Fruit fly (Drosophila melanogaster): ENCODE data around the gene CG32102.

Gene CG32102

dm6 chr3L:12465229-12465628, 4.4 kb downstream of the CG32102 start:
- TF ChIP-seq sv (GFP tag; optimal IDR thresholded peaks at IDR 0.05) (no peak), Sp1 (GFP tag; optimal IDR thresholded peaks at IDR 0.05) (no peak), pan (optimal IDR thresholded peaks at IDR 0.05) (no peak), OdsH (GFP tag; optimal IDR thresholded peaks at IDR 0.05) (no peak), sage (GFP tag; optimal IDR thresholded peaks at IDR 0.05) (no peak), Myc (optimal IDR thresholded peaks at IDR 0.05) (no peak), Rel (GFP tag; optimal IDR thresholded peaks at IDR 0.05) (no peak), Rel (tag; optimal IDR thresholded peaks at IDR 0.05) (no peak), ey (GFP tag; optimal IDR thresholded peaks at IDR 0.05) (no peak), brk (GFP tag; optimal IDR thresholded peaks at IDR 0.05) (no peak), jim (GFP tag; optimal IDR thresholded peaks at IDR 0.05) (no peak), CG9705 (GFP tag; optimal IDR thresholded peaks at IDR 0.05) (no peak), HLH106 (tag; optimal IDR thresholded peaks at IDR 0.05) (peak; percentile 49), fru (GFP tag; optimal IDR thresholded peaks at IDR 0.05) (peak; percentile 32), h (GFP tag; optimal IDR thresholded peaks at IDR 0.05) (no peak), CG32264 (GFP tag; optimal IDR thresholded peaks at IDR 0.05) (no peak), dmrt93B (GFP tag; optimal IDR thresholded peaks at IDR 0.05) (no peak), Dfd (GFP tag; optimal IDR thresholded peaks at IDR 0.05) (no peak)

dm6 chr3L:12463580-12463979, 6.0 kb downstream of the CG32102 start:
- TF ChIP-seq Dfd (GFP tag; optimal IDR thresholded peaks at IDR 0.05) (peak; percentile 73), Hr78 (GFP tag; optimal IDR thresholded peaks at IDR 0.05) (no peak)

- TF ChIP-seq Hr83 (GFP tag; optimal IDR thresholded peaks at IDR 0.05; ENCODE audit: poor library complexity, severe bottlenecking) (no peak), Dfd (GFP tag; optimal IDR thresholded peaks at IDR 0.05) (no peak), GATAd (GFP tag; optimal IDR thresholded peaks at IDR 0.05) (no peak), sage (GFP tag; optimal IDR thresholded peaks at IDR 0.05) (no peak), Rel (GFP tag; optimal IDR thresholded peaks at IDR 0.05) (no peak), Rel (tag; optimal IDR thresholded peaks at IDR 0.05) (no peak), CrebA (GFP tag; optimal IDR thresholded peaks at IDR 0.05; ENCODE audit: borderline replicate concordance) (no peak), Hr78 (GFP tag; optimal IDR thresholded peaks at IDR 0.05) (no peak), foxo (GFP tag; optimal IDR thresholded peaks at IDR 0.05) (no peak)
These were observed 7.6 kb downstream of the CG32102 start for dm6 chr3L:12461953-12462352.

- TF ChIP-seq Hr83 (GFP tag; optimal IDR thresholded peaks at IDR 0.05; ENCODE audit: poor library complexity, severe bottlenecking), result no peak
- TF ChIP-seq OdsH (GFP tag; optimal IDR thresholded peaks at IDR 0.05), result peak; percentile 48
- TF ChIP-seq h (GFP tag; optimal IDR thresholded peaks at IDR 0.05), result peak; percentile 59
- no peak for TF ChIP-seq brk (GFP tag; optimal IDR thresholded peaks at IDR 0.05)
- peak; percentile 55 for TF ChIP-seq psq (GFP tag; optimal IDR thresholded peaks at IDR 0.05)
- TF ChIP-seq pan (optimal IDR thresholded peaks at IDR 0.05), result no peak
- TF ChIP-seq woc (GFP tag; optimal IDR thresholded peaks at IDR 0.05), result peak; percentile 35
- TF ChIP-seq Abd-B (GFP tag; optimal IDR thresholded peaks at IDR 0.05), result no peak
- peak; percentile 58 for TF ChIP-seq Sp1 (GFP tag; optimal IDR thresholded peaks at IDR 0.05)
- TF ChIP-seq br (GFP tag; optimal IDR thresholded peaks at IDR 0.05), result peak; percentile 10
- TF ChIP-seq Mio (GFP tag; optimal IDR thresholded peaks at IDR 0.05), result no peak
- TF ChIP-seq Vsx2 (GFP tag; optimal IDR thresholded peaks at IDR 0.05; ENCODE audit: partially characterized antibody), result no peak
- no peak for TF ChIP-seq usp (GFP tag; optimal IDR thresholded peaks at IDR 0.05)
- TF ChIP-seq CG9705 (GFP tag; optimal IDR thresholded peaks at IDR 0.05), result no peak
- no peak for TF ChIP-seq tai (GFP tag; optimal IDR thresholded peaks at IDR 0.05)
- no peak for TF ChIP-seq sage (GFP tag; optimal IDR thresholded peaks at IDR 0.05)
- no peak for TF ChIP-seq Dif (GFP tag; optimal IDR thresholded peaks at IDR 0.05; ENCODE audit: partially characterized antibody)
- TF ChIP-seq foxo (GFP tag; optimal IDR thresholded peaks at IDR 0.05), result peak in 1 of 2 experiments; percentile 56
- no peak for TF ChIP-seq CrebA (GFP tag; optimal IDR thresholded peaks at IDR 0.05; ENCODE audit: borderline replicate concordance)
- peak; percentile 10 for TF ChIP-seq Dfd (GFP tag; optimal IDR thresholded peaks at IDR 0.05)
- TF ChIP-seq rgr (GFP tag; optimal IDR thresholded peaks at IDR 0.05), result peak; percentile 39
- TF ChIP-seq Jra (GFP tag; optimal IDR thresholded peaks at IDR 0.05), result no peak
- TF ChIP-seq GATAd (GFP tag; optimal IDR thresholded peaks at IDR 0.05), result no peak
- peak; percentile 56 for TF ChIP-seq HLH106 (tag; optimal IDR thresholded peaks at IDR 0.05)
- TF ChIP-seq jim (GFP tag; optimal IDR thresholded peaks at IDR 0.05), result no peak
- no peak for TF ChIP-seq Hr78 (GFP tag; optimal IDR thresholded peaks at IDR 0.05)
- peak; percentile 14 for TF ChIP-seq Hnf4 (GFP tag; optimal IDR thresholded peaks at IDR 0.05)
- no peak for TF ChIP-seq CG32264 (GFP tag; optimal IDR thresholded peaks at IDR 0.05)
- TF ChIP-seq dmrt93B (GFP tag; optimal IDR thresholded peaks at IDR 0.05), result no peak
- TF ChIP-seq N (GFP tag; optimal IDR thresholded peaks at IDR 0.05), result no peak
- TF ChIP-seq ey (GFP tag; optimal IDR thresholded peaks at IDR 0.05), result peak; percentile 42
- peak; percentile 24 for TF ChIP-seq sv (GFP tag; optimal IDR thresholded peaks at IDR 0.05)
- no peak for TF ChIP-seq Myc (optimal IDR thresholded peaks at IDR 0.05)
- TF ChIP-seq dl (GFP tag; optimal IDR thresholded peaks at IDR 0.05; ENCODE audit: insufficient read depth in 1 of 2, partially characterized antibody in 2 of 2), result no peak
- peak; percentile 51 for TF ChIP-seq fru (GFP tag; optimal IDR thresholded peaks at IDR 0.05)
- TF ChIP-seq dsf (GFP tag; optimal IDR thresholded peaks at IDR 0.05; ENCODE audit: borderline replicate concordance), result no peak
- TF ChIP-seq lola (GFP tag; optimal IDR thresholded peaks at IDR 0.05), result no peak
- TF ChIP-seq Rel (GFP tag; optimal IDR thresholded peaks at IDR 0.05), result no peak
- TF ChIP-seq Rel (tag; optimal IDR thresholded peaks at IDR 0.05), result no peak
These were observed 12.5 kb downstream of the CG32102 start for dm6 chr3L:12456916-12457662.

Measured in whole organism, wandering third instar larva.